Fruit fly (Drosophila melanogaster): ENCODE results near the gene CG11619.

DNA sequence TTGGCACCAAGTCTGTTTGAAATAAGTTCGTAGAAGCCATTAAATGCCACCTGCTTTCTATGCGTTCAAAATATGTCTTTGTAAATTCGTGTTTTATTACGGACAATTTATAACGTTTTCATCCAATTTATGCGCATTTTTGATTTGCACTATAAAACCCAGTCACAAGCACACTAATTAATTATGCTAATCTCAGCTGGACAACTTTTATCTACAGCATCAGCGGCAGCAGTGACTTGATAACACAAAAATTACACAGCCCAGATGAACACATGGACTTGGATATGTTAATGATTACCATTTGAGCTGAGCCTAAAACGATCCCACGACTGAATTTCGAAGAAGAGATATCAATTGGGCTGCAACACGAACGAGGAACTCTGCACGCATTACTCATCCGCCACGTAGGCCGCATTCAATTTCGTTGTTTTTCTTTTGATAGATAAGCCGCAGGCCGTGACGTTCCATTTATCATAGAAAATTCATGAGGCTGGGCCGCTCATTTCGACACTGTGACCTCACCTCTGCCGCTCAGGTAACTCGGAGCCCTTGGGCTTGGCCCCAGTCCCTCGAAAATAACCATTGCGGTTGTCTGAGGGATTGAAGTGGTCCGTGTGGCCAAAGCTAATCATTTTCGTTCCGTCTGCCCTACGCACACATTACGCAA is 25.1 kb upstream of the CG11619 start:
- TF ChIP-seq CG8478 (optimal IDR thresholded peaks at IDR 0.05) = no peak
- TF ChIP-seq CTCF (optimal IDR thresholded peaks at IDR 0.05) = no peak
